Worm (Caenorhabditis elegans) whole organism, L3 larva: Measurements from ENCODE around the gene F16B4.7.

Source experiments
- elt-2 ChIP-seq: sonication (generic microtip); optimal IDR thresholded peaks from 2 replicates; lab custom pipeline; 2016; ENCODE audit warnings: missing genetic modification reagents, mild to moderate bottlenecking, missing genetic modification characterization, missing compliant biosample characterization
- eor-1 ChIP-seq, 2 experiments: fragments of 150-350 bp; optimal IDR thresholded peaks; 2 replicates each; lab custom pipeline; 2014 to 2018; ENCODE audit warnings: missing biosample characterization in 2 of 2, missing genetic modification characterization in 2 of 2
- nhr-237 ChIP-seq: fragments of 150-350 bp; optimal IDR thresholded peaks from 2 replicates; lab custom pipeline; 2014; ENCODE audit warnings: missing biosample characterization, missing genetic modification characterization
- nhr-76 ChIP-seq: fragments of 150-350 bp; sonication (generic microtip); optimal IDR thresholded peaks from 5 replicates; lab custom pipeline; 2014; ENCODE audit warnings: missing biosample characterization, missing genetic modification characterization

- no peak for TF ChIP-seq eor-1 (tag; optimal IDR thresholded peaks at IDR 0.05; lab: Kevin White, UChicago)
- TF ChIP-seq nhr-237, result no peak
- no peak for TF ChIP-seq nhr-76 (tag; lab: Kevin White, UChicago)
- TF ChIP-seq elt-2, result no peak
These were observed 33.2 kb downstream of the F16B4.7 start, which contains the start of gene nhr-179 for ce11 chrV:1618760-1619159.
